Worm (Caenorhabditis elegans) whole organism, L4/young adult: ENCODE data around the gene T22F3.10.

Source experiments
- W03F9.2 ChIP-seq: fragments of 150-350 bp; optimal IDR thresholded peaks from 2 replicates; lab custom pipeline; 2014; ENCODE audit warnings: missing biosample characterization, missing genetic modification characterization
- dao-5 ChIP-seq: sonication (generic microtip); optimal IDR thresholded peaks from 2 replicates; lab custom pipeline; 2016; ENCODE audit warnings: missing genotype, missing genetic modification characterization, moderate library complexity, missing compliant biosample characterization
- him-1 ChIP-seq: sonication (generic microtip); optimal IDR thresholded peaks from 2 replicates; lab custom pipeline; 2016; ENCODE audit warnings: missing genotype, missing genetic modification reagents, missing genetic modification characterization, missing compliant biosample characterization

DNA sequence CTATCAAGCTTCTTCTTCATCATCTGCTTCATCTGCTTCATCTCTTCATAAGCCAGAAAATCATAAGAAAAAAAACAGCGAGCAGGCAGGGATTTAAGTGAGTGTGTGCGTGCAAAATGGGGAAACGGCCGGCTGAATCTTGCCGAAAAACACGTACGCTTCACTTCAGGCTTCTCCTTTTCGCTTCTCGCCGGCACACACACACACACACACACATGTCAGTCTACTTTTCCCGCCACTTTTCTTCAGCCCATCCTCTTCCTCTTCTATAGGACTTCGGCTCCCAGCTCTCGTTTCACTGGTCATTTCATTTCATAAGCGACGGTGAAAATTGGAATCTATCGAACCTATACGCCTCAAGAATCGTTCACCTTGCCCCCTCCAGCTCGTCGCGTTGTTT lies 32.3 kb downstream of the T22F3.10 start:
- TF ChIP-seq W03F9.2: no peak
- TF ChIP-seq him-1: no peak
- TF ChIP-seq dao-5: no peak
